Worm (Caenorhabditis elegans) whole organism, late embryonic: ENCODE measurements around the gene spo-11.

Source experiments
- pha-4 ChIP-seq: fragments of 150-350 bp; optimal IDR thresholded peaks from 2 replicates; lab custom pipeline; 2018; ENCODE audit warnings: missing biosample characterization, missing genetic modification reagents, missing genetic modification characterization
- zip-5 ChIP-seq: sonication (generic microtip); optimal IDR thresholded peaks from 2 replicates; lab custom pipeline; 2016; ENCODE audit warnings: missing genetic modification characterization, missing compliant biosample characterization

ce11 chrIV:11142314-11143227 lies 17.9 kb upstream of the spo-11 start, which contains the start of gene skih-2:
- TF ChIP-seq zip-5, result no peak
- no peak for TF ChIP-seq pha-4
